Fruit fly (Drosophila melanogaster): ENCODE data around the gene Ppi1.

DNA sequence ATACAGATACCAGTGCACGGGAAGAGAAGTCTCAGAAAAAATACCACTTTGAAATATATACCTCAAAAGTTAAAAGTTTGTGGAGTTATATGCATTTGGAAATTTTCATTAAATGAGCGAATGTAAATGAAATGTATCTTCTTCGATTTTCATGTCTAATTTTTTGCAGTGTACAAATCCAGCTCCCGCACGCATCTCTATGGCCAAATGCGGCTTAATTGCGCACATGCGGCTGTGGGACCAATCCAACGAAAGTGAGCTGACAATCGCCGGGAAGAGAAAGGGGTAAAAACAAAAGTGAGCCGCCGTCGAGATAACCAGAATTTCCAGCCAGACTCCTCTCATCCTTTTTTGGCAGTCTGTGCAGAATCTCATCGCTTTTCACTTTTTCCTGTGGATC is 35.2 kb upstream of the Ppi1 start:
- TF ChIP-seq Rel (GFP tag; optimal IDR thresholded peaks at IDR 0.05): no peak
- no peak for TF ChIP-seq Rel (tag; optimal IDR thresholded peaks at IDR 0.05)
- no peak for TF ChIP-seq br (GFP tag; optimal IDR thresholded peaks at IDR 0.05)
- TF ChIP-seq Dfd (GFP tag; optimal IDR thresholded peaks at IDR 0.05): no peak

Measured in whole organism, wandering third instar larva.